Worm (Caenorhabditis elegans): ENCODE results near the gene srv-5.

srv-5 gene

DNA sequence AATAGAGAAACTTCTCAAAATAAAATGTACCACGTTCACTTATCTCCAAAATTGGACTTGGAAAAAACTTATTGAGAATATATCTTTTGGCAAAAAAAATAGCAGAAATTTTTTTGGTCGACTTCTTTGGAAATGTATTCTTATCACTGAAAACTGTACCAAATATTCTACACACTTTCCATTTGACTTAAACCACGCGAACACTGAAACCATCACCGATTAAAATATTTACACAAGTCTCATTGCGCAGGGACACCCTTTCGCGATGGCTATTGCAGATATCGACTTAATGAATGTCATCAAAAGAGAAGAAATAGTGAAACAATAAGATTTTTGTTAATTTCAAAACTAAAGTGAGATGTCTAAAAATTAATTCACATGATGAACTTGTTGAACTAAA is 43.7 kb upstream of the srv-5 start (continued):
- no peak for TF ChIP-seq nhr-111 (GFP tag; optimal IDR thresholded peaks at IDR 0.05)
- no peak for TF ChIP-seq ztf-11 (tag; optimal IDR thresholded peaks at IDR 0.05)
- no peak for TF ChIP-seq spr-1 (tag; optimal IDR thresholded peaks at IDR 0.05)
- TF ChIP-seq ama-1 (optimal IDR thresholded peaks at IDR 0.05) = no peak
- no peak for TF ChIP-seq nhr-48 (tag; optimal IDR thresholded peaks at IDR 0.05)
- peak; percentile 77 for TF ChIP-seq nhr-11 (tag; optimal IDR thresholded peaks at IDR 0.05)
- TF ChIP-seq ceh-32 (tag; optimal IDR thresholded peaks at IDR 0.05; ENCODE audit: poor library complexity) = no peak
- TF ChIP-seq lin-13 (GFP tag; optimal IDR thresholded peaks at IDR 0.05) = no peak
- no peak for TF ChIP-seq R02D3.7 (tag; optimal IDR thresholded peaks at IDR 0.05)
- no peak for TF ChIP-seq dmd-8 (GFP tag; IDR thresholded peaks at IDR 0.05)
- TF ChIP-seq zag-1 (tag; optimal IDR thresholded peaks at IDR 0.05) = no peak
- TF ChIP-seq lin-15B (tag; optimal IDR thresholded peaks at IDR 0.05) = no peak
- TF ChIP-seq nhr-76 (tag; optimal IDR thresholded peaks at IDR 0.05) = no peak
- TF ChIP-seq nhr-10 (tag; optimal IDR thresholded peaks at IDR 0.05) = no peak
- TF ChIP-seq D1046.2 (GFP tag; IDR thresholded peaks at IDR 0.05) = no peak
- no peak for TF ChIP-seq F26F4.8 (GFP tag; conservative IDR thresholded peaks at IDR 0.05)
- TF ChIP-seq ctbp-1 (GFP tag; IDR thresholded peaks at IDR 0.05) = no peak
- TF ChIP-seq dmd-9 (GFP tag; IDR thresholded peaks at IDR 0.05) = no peak
- TF ChIP-seq ceh-20 (GFP tag; IDR thresholded peaks at IDR 0.05) = 0 out of 2 replicates have a peak, but pooled peaks have one; percentile 11
- 0 out of 2 replicates have a peak, but pooled peaks have one; percentile 18 for TF ChIP-seq tra-1 (GFP tag; IDR thresholded peaks at IDR 0.05)
- TF ChIP-seq tag-97 (GFP tag; IDR thresholded peaks at IDR 0.05) = no peak
- TF ChIP-seq lin-1 (GFP tag; IDR thresholded peaks at IDR 0.05) = no peak
- no peak for TF ChIP-seq mep-1 (tag; optimal IDR thresholded peaks at IDR 0.05)
- TF ChIP-seq mxl-3 (GFP tag; optimal IDR thresholded peaks at IDR 0.05) = peak; percentile 21
- no peak for TF ChIP-seq skn-1 (tag; optimal IDR thresholded peaks at IDR 0.05)
- peak; percentile 54 for TF ChIP-seq jun-1 (tag; optimal IDR thresholded peaks at IDR 0.05)
- no peak for TF ChIP-seq F10B5.3 (tag; optimal IDR thresholded peaks at IDR 0.05)
- no peak for TF ChIP-seq lin-39 (tag; optimal IDR thresholded peaks at IDR 0.05)
- TF ChIP-seq nhr-28 (tag; optimal IDR thresholded peaks at IDR 0.05) = peak; percentile 69
- no peak for TF ChIP-seq gei-8 (GFP tag; optimal IDR thresholded peaks at IDR 0.05)
- TF ChIP-seq Y48G9A.11 (GFP tag; IDR thresholded peaks at IDR 0.05) = no peak
- no peak for TF ChIP-seq mxl-2 (GFP tag; conservative IDR thresholded peaks at IDR 0.05)
- TF ChIP-seq nhr-41 (GFP tag; IDR thresholded peaks at IDR 0.05) = no peak
- peak in 1 of 2 experiments; percentile 29 for TF ChIP-seq mdl-1 (tag; optimal IDR thresholded peaks at IDR 0.05)
- TF ChIP-seq ZK546.5 (tag; optimal IDR thresholded peaks at IDR 0.05) = no peak
- TF ChIP-seq dpl-1 (GFP tag; optimal IDR thresholded peaks at IDR 0.05) = no peak
- no peak for TF ChIP-seq snpc-4 (tag; optimal IDR thresholded peaks at IDR 0.05)
- TF ChIP-seq sdz-12 (GFP tag; optimal IDR thresholded peaks at IDR 0.05) = no peak
- no peak for TF ChIP-seq zfp-2 (tag; optimal IDR thresholded peaks at IDR 0.05)
- TF ChIP-seq lsy-2 (tag; optimal IDR thresholded peaks at IDR 0.05) = peak in 1 of 2 experiments; percentile 68
- TF ChIP-seq nhr-42 (GFP tag; IDR thresholded peaks at IDR 0.05) = peak; percentile 93
- TF ChIP-seq aha-1 (tag) = peak; percentile 40
- no peak for TF ChIP-seq egl-27 (tag; optimal IDR thresholded peaks at IDR 0.05)
- TF ChIP-seq attf-4 (tag; optimal IDR thresholded peaks at IDR 0.05) = no peak
- TF ChIP-seq zip-2 (tag; optimal IDR thresholded peaks at IDR 0.05) = peak; percentile 29
- no peak for TF ChIP-seq cey-2 (tag; optimal IDR thresholded peaks at IDR 0.05; ENCODE audit: borderline replicate concordance, insufficient read depth)
- TF ChIP-seq daf-12 (tag; optimal IDR thresholded peaks at IDR 0.05) = no peak
- TF ChIP-seq hif-1 (tag; optimal IDR thresholded peaks at IDR 0.05) = no peak
- no peak for TF ChIP-seq rbr-2 (tag; optimal IDR thresholded peaks at IDR 0.05)
- TF ChIP-seq unc-39 (tag; optimal IDR thresholded peaks at IDR 0.05) = no peak
- peak; percentile 53 for TF ChIP-seq ztf-7 (tag; optimal IDR thresholded peaks at IDR 0.05)
- 0 out of 4 replicates have a peak, but pooled peaks of 1 of the 2 experiments have one; percentile 48 for TF ChIP-seq madf-5 (GFP tag; IDR thresholded peaks at IDR 0.05)
- no peak for TF ChIP-seq zip-11 (GFP tag; IDR thresholded peaks at IDR 0.05)
- TF ChIP-seq nhr-6 (tag; optimal IDR thresholded peaks at IDR 0.05) = no peak

Measured in whole organism, L4 larva.